Worm (Caenorhabditis elegans) whole organism, midembryonic: ENCODE measurements around the gene fbxb-98.

Experiments
- T22C8.4 ChIP-seq: fragments of 200-800 bp; sonication (Bioruptor generic); IDR thresholded peaks from 2 replicates; pipeline ENCODE4 v1.3.6; 2022; ENCODE audit warnings: missing genetic modification characterization, missing compliant biosample characterization
- cog-1 ChIP-seq: sonication (generic microtip); optimal IDR thresholded peaks from 2 replicates; lab custom pipeline; 2016; ENCODE audit warnings: missing genetic modification characterization, missing compliant biosample characterization
- flt-1 ChIP-seq: fragments of 200-800 bp; sonication (Bioruptor generic); IDR thresholded peaks from 2 replicates; pipeline ENCODE4 v1.3.6; 2022; ENCODE audit warnings: missing genetic modification characterization, missing compliant biosample characterization
- klf-2 ChIP-seq: fragments of 200-800 bp; sonication (Bioruptor generic); conservative IDR thresholded peaks from 2 replicates; pipeline ENCODE4 v1.3.6; 2022; ENCODE audit warnings: missing genetic modification reagents, missing genetic modification characterization, missing compliant biosample characterization
- med-1 ChIP-seq: sonication (generic microtip); optimal IDR thresholded peaks from 2 replicates; lab custom pipeline; 2017; ENCODE audit warnings: missing genetic modification characterization, mild to moderate bottlenecking, missing compliant biosample characterization, antibody characterized with exemption, missing genetic modification reagents; ENCODE audit not compliant: insufficient read depth
- ref-1 ChIP-seq: fragments of 200-800 bp; sonication (Bioruptor generic); conservative IDR thresholded peaks from 2 replicates; pipeline ENCODE4 v1.3.6; 2022; ENCODE audit warnings: missing genetic modification reagents, missing genetic modification characterization, missing compliant biosample characterization
- tab-1 ChIP-seq: fragments of 200-800 bp; sonication (Bioruptor generic); IDR thresholded peaks from 2 replicates; pipeline ENCODE4 v1.3.6; 2022; ENCODE audit warnings: missing genetic modification characterization, missing compliant biosample characterization
- ztf-23 ChIP-seq: fragments of 200-800 bp; sonication (Bioruptor generic); IDR thresholded peaks from 2 replicates; pipeline ENCODE4 v1.3.6; 2022; ENCODE audit warnings: missing genetic modification reagents, missing genetic modification characterization, missing compliant biosample characterization
- ztf-29 ChIP-seq: fragments of 200-800 bp; sonication (Bioruptor generic); IDR thresholded peaks from 2 replicates; pipeline ENCODE4 v1.3.6; 2022; ENCODE audit warnings: missing genetic modification reagents, missing genetic modification characterization, missing compliant biosample characterization

- TF ChIP-seq ztf-23 (GFP tag; lab: Robert Waterston, UW) (no peak), ztf-29 (GFP tag; lab: Robert Waterston, UW) (no peak), klf-2 (GFP tag; lab: Robert Waterston, UW) (no peak), flt-1 (GFP tag; lab: Robert Waterston, UW) (no peak), T22C8.4 (no peak), tab-1 (GFP tag; lab: Robert Waterston, UW) (no peak), med-1 (GFP tag; lab: Kevin White, UChicago) (no peak), ref-1 (GFP tag; lab: Robert Waterston, UW) (no peak), cog-1 (tag; lab: Kevin White, UChicago) (no peak)
These were observed 42.7 kb downstream of the fbxb-98 start, which contains the start of gene math-22 for ce11 chrII:1905104-1905503.
